Worm (Caenorhabditis elegans) whole organism, late embryonic: ENCODE data around the gene F11C1.1.

ENCODE experiments used
- T23F11.4 ChIP-seq: fragments of 200-800 bp; sonication (Bioruptor generic); optimal IDR thresholded peaks from 2 replicates; lab custom pipeline; 2018; ENCODE audit warnings: mild to moderate bottlenecking, missing genetic modification characterization, missing compliant biosample characterization
- ceh-14 ChIP-seq: sonication (generic microtip); optimal IDR thresholded peaks from 2 replicates; lab custom pipeline; 2016; ENCODE audit warnings: missing genotype, missing genetic modification characterization, missing compliant biosample characterization
- fkh-10 ChIP-seq: fragments of 150-350 bp; optimal IDR thresholded peaks from 2 replicates; lab custom pipeline; 2014; ENCODE audit warnings: missing biosample characterization, missing genetic modification reagents, missing genetic modification characterization
- hlh-13 ChIP-seq: fragments of 200-800 bp; sonication (Bioruptor generic); optimal IDR thresholded peaks from 2 replicates; lab custom pipeline; 2018; ENCODE audit warnings: mild to moderate bottlenecking, missing genetic modification characterization, missing compliant biosample characterization
- hlh-30 ChIP-seq: sonication (generic microtip); optimal IDR thresholded peaks from 2 replicates; lab custom pipeline; 2017; ENCODE audit warnings: antibody characterized with exemption, missing genetic modification characterization, missing compliant biosample characterization; ENCODE audit not compliant: insufficient read depth
- hlh-6 ChIP-seq: sonication (generic microtip); optimal IDR thresholded peaks from 2 replicates; lab custom pipeline; 2016; ENCODE audit warnings: missing genotype, missing genetic modification characterization, missing compliant biosample characterization
- nfya-1 ChIP-seq: sonication (generic microtip); optimal IDR thresholded peaks from 2 replicates; lab custom pipeline; 2017; ENCODE audit warnings: missing genetic modification characterization, mild to moderate bottlenecking, missing compliant biosample characterization, antibody characterized with exemption, moderate library complexity
- nhr-11 ChIP-seq: fragments of 150-350 bp; optimal IDR thresholded peaks from 2 replicates; lab custom pipeline; 2014; ENCODE audit warnings: missing biosample characterization, missing genetic modification characterization
- pag-3 ChIP-seq: sonication (generic microtip); optimal IDR thresholded peaks from 2 replicates; lab custom pipeline; 2016; ENCODE audit warnings: missing compliant biosample characterization, missing genetic modification characterization, borderline replicate concordance
- pha-4 ChIP-seq: fragments of 150-350 bp; optimal IDR thresholded peaks from 2 replicates; lab custom pipeline; 2018; ENCODE audit warnings: missing biosample characterization, missing genetic modification reagents, missing genetic modification characterization
- pros-1 ChIP-seq: fragments of 150-350 bp; optimal IDR thresholded peaks from 2 replicates; lab custom pipeline; 2014; ENCODE audit warnings: missing biosample characterization, missing genetic modification reagents, missing genetic modification characterization
- rnt-1 ChIP-seq: sonication (generic microtip); optimal IDR thresholded peaks from 2 replicates; lab custom pipeline; 2016; ENCODE audit warnings: missing genetic modification characterization, missing compliant biosample characterization
- unc-42 ChIP-seq: sonication (generic microtip); optimal IDR thresholded peaks from 2 replicates; lab custom pipeline; 2016; ENCODE audit warnings: missing genotype, missing genetic modification characterization, missing compliant biosample characterization

- no peak for TF ChIP-seq T23F11.4
- no peak for TF ChIP-seq hlh-13 (GFP tag; lab: Kevin White, UChicago)
- no peak for TF ChIP-seq ceh-14 (tag; lab: Kevin White, UChicago)
- TF ChIP-seq nfya-1 (tag; lab: Kevin White, UChicago): no peak
- no peak for TF ChIP-seq pha-4 (tag; lab: Kevin White, UChicago)
- TF ChIP-seq hlh-6 (tag; lab: Kevin White, UChicago): no peak
- TF ChIP-seq unc-42: no peak
- no peak for TF ChIP-seq pag-3 (tag; lab: Kevin White, UChicago)
- TF ChIP-seq pros-1 (tag; lab: Kevin White, UChicago): no peak
- TF ChIP-seq fkh-10 (GFP tag; lab: Kevin White, UChicago): no peak
- no peak for TF ChIP-seq rnt-1 (tag; lab: Kevin White, UChicago)
- TF ChIP-seq nhr-11 (tag; lab: Kevin White, UChicago): no peak
- no peak for TF ChIP-seq hlh-30 (tag; lab: Kevin White, UChicago)
These were observed 3.3 kb downstream of the F11C1.1 start, which contains the start of gene mff-1 for ce11 chrX:12987119-12987518.
